Fruit fly (Drosophila melanogaster) whole organism, embryonic: ENCODE results near the gene CG9029.
A peak's percentile ranks its signal among the peaks of the same experiment; 100 is the strongest.

Experiments
- Blimp-1 ChIP-seq: fragments of 200-800 bp; sonication (Bioruptor generic); optimal IDR thresholded peaks from 3 replicates; lab custom pipeline; 2018; ENCODE audit warnings: missing biosample characterization, missing genetic modification characterization, mild to moderate bottlenecking, moderate library complexity, missing genetic modification reagents
- Bteb2 ChIP-seq: fragments of 200-800 bp; sonication (Bioruptor generic); optimal IDR thresholded peaks from 2 replicates; lab custom pipeline; 2016; ENCODE audit warnings: missing biosample characterization, missing genetic modification characterization
- CG10274 ChIP-seq: fragments of 200-800 bp; sonication (Bioruptor generic); optimal IDR thresholded peaks from 3 replicates; lab custom pipeline; 2017; ENCODE audit warnings: missing biosample characterization, mild to moderate bottlenecking, missing genetic modification characterization
- CG10565 ChIP-seq: fragments of 200-800 bp; sonication (Bioruptor generic); optimal IDR thresholded peaks from 3 replicates; lab custom pipeline; 2016; ENCODE audit warnings: missing biosample characterization, mild to moderate bottlenecking, missing genetic modification characterization
- CG12299 ChIP-seq: fragments of 200-800 bp; sonication (Bioruptor generic); optimal IDR thresholded peaks from 2 replicates; lab custom pipeline; 2018; ENCODE audit warnings: missing biosample characterization, mild to moderate bottlenecking, missing genetic modification characterization
- CG13123 ChIP-seq: fragments of 200-800 bp; sonication (Bioruptor generic); optimal IDR thresholded peaks from 2 replicates; lab custom pipeline; 2016; ENCODE audit warnings: missing biosample characterization, missing genetic modification characterization
- CG14014 ChIP-seq: fragments of 200-800 bp; sonication (Bioruptor generic); IDR thresholded peaks from 2 replicates; pipeline ENCODE4 v1.3.6; 2022; ENCODE audit warnings: missing biosample characterization, missing genetic modification characterization
- CG1647 ChIP-seq: fragments of 200-800 bp; sonication (Bioruptor generic); optimal IDR thresholded peaks from 3 replicates; lab custom pipeline; 2016; ENCODE audit warnings: missing biosample characterization, missing genetic modification characterization
- CG16779 ChIP-seq: fragments of 200-800 bp; sonication (Bioruptor generic); IDR thresholded peaks from 2 replicates; pipeline ENCODE4 v1.3.6; 2022; ENCODE audit warnings: missing biosample characterization, missing genetic modification characterization
- CG32532 ChIP-seq: fragments of 200-800 bp; sonication (Bioruptor generic); IDR thresholded peaks from 2 replicates; pipeline ENCODE4 v1.3.6; 2022; ENCODE audit warnings: missing biosample characterization, missing genetic modification characterization
- CG4617 ChIP-seq: fragments of 200-800 bp; sonication (Bioruptor generic); optimal IDR thresholded peaks from 3 replicates; lab custom pipeline; 2016; ENCODE audit warnings: missing biosample characterization, missing genetic modification characterization, borderline replicate concordance
- CG5953 ChIP-seq: fragments of 200-800 bp; sonication (Bioruptor generic); IDR thresholded peaks from 2 replicates; pipeline ENCODE4 v1.3.6; 2022; ENCODE audit warnings: missing biosample characterization, missing genetic modification characterization
- CG7271 ChIP-seq: fragments of 200-800 bp; sonication (Bioruptor generic); optimal IDR thresholded peaks from 2 replicates; lab custom pipeline; 2018; ENCODE audit warnings: missing biosample characterization, mild to moderate bottlenecking, missing genetic modification characterization, moderate library complexity
- CG7928 ChIP-seq: fragments of 200-800 bp; sonication (Bioruptor generic); optimal IDR thresholded peaks from 2 replicates; lab custom pipeline; 2017; ENCODE audit warnings: missing biosample characterization, mild to moderate bottlenecking, missing genetic modification characterization
- CG9215 ChIP-seq: fragments of 200-800 bp; sonication (Bioruptor generic); IDR thresholded peaks from 2 replicates; pipeline ENCODE4 v1.3.6; 2022; ENCODE audit warnings: missing biosample characterization, missing genetic modification characterization
- CTCF ChIP-seq: fragments of 200-800 bp; sonication (Bioruptor generic); optimal IDR thresholded peaks from 2 replicates; lab custom pipeline; 2017; ENCODE audit warnings: missing biosample characterization, mild to moderate bottlenecking, missing genetic modification characterization, moderate library complexity
- Elba2 ChIP-seq: fragments of 200-800 bp; sonication (Bioruptor generic); optimal IDR thresholded peaks from 3 replicates; lab custom pipeline; 2016; ENCODE audit warnings: missing biosample characterization, missing genetic modification characterization
- HLHmδ ChIP-seq: fragments of 200-800 bp; sonication (Bioruptor generic); optimal IDR thresholded peaks from 2 replicates; lab custom pipeline; 2018; ENCODE audit warnings: missing biosample characterization, mild to moderate bottlenecking, missing genetic modification characterization, moderate library complexity
- Hey ChIP-seq: fragments of 200-800 bp; sonication (Bioruptor generic); optimal IDR thresholded peaks from 3 replicates; lab custom pipeline; 2018; ENCODE audit warnings: missing biosample characterization, mild to moderate bottlenecking, missing genetic modification characterization
- Hr3 ChIP-seq: fragments of 200-800 bp; sonication (Bioruptor generic); optimal IDR thresholded peaks from 3 replicates; lab custom pipeline; 2016; ENCODE audit warnings: missing biosample characterization, missing genetic modification characterization
- Sox100B ChIP-seq: fragments of 200-800 bp; sonication (Bioruptor generic); optimal IDR thresholded peaks from 3 replicates; lab custom pipeline; 2018; ENCODE audit warnings: missing biosample characterization, mild to moderate bottlenecking, missing genetic modification characterization
- Sox102F ChIP-seq: fragments of 200-800 bp; sonication (Bioruptor generic); optimal IDR thresholded peaks from 2 replicates; lab custom pipeline; 2018; ENCODE audit warnings: missing biosample characterization, mild to moderate bottlenecking, missing genetic modification characterization, moderate library complexity
- Stat92E ChIP-seq, 3 experiments: fragments of >200 bp in 2 of 3; fragments of 200-800 bp in 1 of 3; sonication (Bioruptor generic) in 1 of 3; optimal IDR thresholded peaks; 2 replicates each; lab custom pipeline; 2017 to 2019; ENCODE audit warnings: missing biosample characterization in 3 of 3, missing genetic modification characterization in 3 of 3, mild to moderate bottlenecking in 1 of 3, moderate library complexity in 1 of 3
- Usf ChIP-seq: fragments of 200-800 bp; sonication (Bioruptor generic); optimal IDR thresholded peaks from 2 replicates; lab custom pipeline; 2017; ENCODE audit warnings: missing genotype, missing biosample characterization, missing genetic modification characterization
- ash1 ChIP-seq: fragments of 200-800 bp; sonication (Bioruptor generic); optimal IDR thresholded peaks from 2 replicates; lab custom pipeline; 2018; ENCODE audit warnings: missing biosample characterization, mild to moderate bottlenecking, missing genetic modification characterization
- bab2 ChIP-seq: fragments of 200-800 bp; sonication (Bioruptor generic); optimal IDR thresholded peaks from 2 replicates; lab custom pipeline; 2016; ENCODE audit warnings: missing biosample characterization, missing genetic modification characterization
- btn ChIP-seq: fragments of 200-800 bp; sonication (Bioruptor generic); optimal IDR thresholded peaks from 2 replicates; lab custom pipeline; 2016; ENCODE audit warnings: missing biosample characterization, missing genetic modification characterization
- caup ChIP-seq: fragments of 200-800 bp; sonication (Bioruptor generic); optimal IDR thresholded peaks from 3 replicates; lab custom pipeline; 2017; ENCODE audit warnings: missing biosample characterization, mild to moderate bottlenecking, missing genetic modification characterization, moderate library complexity; ENCODE audit not compliant: severe bottlenecking
- chinmo ChIP-seq: fragments of 200-800 bp; sonication (Bioruptor generic); IDR thresholded peaks from 4 replicates; pipeline ENCODE4 v1.3.6; 2022; ENCODE audit warnings: missing biosample characterization, missing genetic modification characterization; ENCODE audit not compliant: partially characterized antibody
- corto ChIP-seq: fragments of 200-800 bp; sonication (Bioruptor generic); optimal IDR thresholded peaks from 2 replicates; lab custom pipeline; 2016; ENCODE audit warnings: missing biosample characterization, mild to moderate bottlenecking, missing genetic modification characterization, moderate library complexity
- crp ChIP-seq, 2 experiments: fragments of 200-800 bp; sonication (Bioruptor generic); optimal IDR thresholded peaks; 2 replicates in 1 of 2; 3 replicates in 1 of 2; lab custom pipeline; 2017; ENCODE audit warnings: missing biosample characterization in 2 of 2, missing genetic modification characterization in 2 of 2, mild to moderate bottlenecking in 1 of 2, moderate library complexity in 1 of 2
- danr ChIP-seq: fragments of 200-800 bp; sonication (Bioruptor generic); IDR thresholded peaks from 2 replicates; pipeline ENCODE4 v1.3.6; 2022; ENCODE audit warnings: missing biosample characterization, missing genetic modification characterization
- esg ChIP-seq: fragments of 200-800 bp; sonication (Bioruptor generic); conservative IDR thresholded peaks from 2 replicates; pipeline ENCODE4 v1.3.6; 2022; ENCODE audit warnings: missing biosample characterization, missing genetic modification characterization
- fd3F ChIP-seq: fragments of 200-800 bp; sonication (Bioruptor generic); optimal IDR thresholded peaks from 2 replicates; lab custom pipeline; 2018; ENCODE audit warnings: missing biosample characterization, mild to moderate bottlenecking, missing genetic modification characterization, moderate library complexity
- gcm2 ChIP-seq: fragments of 200-800 bp; sonication (Bioruptor generic); optimal IDR thresholded peaks from 2 replicates; lab custom pipeline; 2016; ENCODE audit warnings: missing biosample characterization, missing genetic modification characterization
- gro ChIP-seq: fragments of 200-800 bp; sonication (Bioruptor generic); optimal IDR thresholded peaks from 2 replicates; lab custom pipeline; 2016; ENCODE audit warnings: missing biosample characterization, missing genetic modification characterization
- hbn ChIP-seq: fragments of 200-800 bp; sonication (Bioruptor generic); IDR thresholded peaks from 2 replicates; pipeline ENCODE4 v1.3.6; 2022; ENCODE audit warnings: missing biosample characterization, missing genetic modification characterization; ENCODE audit not compliant: partially characterized antibody
- insv ChIP-seq, 2 experiments: fragments of 200-800 bp; sonication (Bioruptor generic); optimal IDR thresholded peaks; 3 replicates each; lab custom pipeline; 2016 to 2018; ENCODE audit warnings: missing biosample characterization in 2 of 2, missing genetic modification characterization in 2 of 2
- nau ChIP-seq: fragments of 200-800 bp; sonication (Bioruptor generic); optimal IDR thresholded peaks from 3 replicates; lab custom pipeline; 2017; ENCODE audit warnings: missing biosample characterization, mild to moderate bottlenecking, missing genetic modification characterization, missing genetic modification reagents
- nerfin-1 ChIP-seq: fragments of 200-800 bp; sonication (Bioruptor generic); optimal IDR thresholded peaks from 3 replicates; lab custom pipeline; 2019; ENCODE audit warnings: missing biosample characterization, mild to moderate bottlenecking, missing genetic modification characterization, moderate library complexity
- phol ChIP-seq: fragments of 200-800 bp; sonication (Bioruptor generic); optimal IDR thresholded peaks from 3 replicates; lab custom pipeline; 2018; ENCODE audit warnings: missing biosample characterization, mild to moderate bottlenecking, missing genetic modification characterization, moderate library complexity
- pnt ChIP-seq: fragments of 200-800 bp; sonication (Bioruptor generic); optimal IDR thresholded peaks from 3 replicates; lab custom pipeline; 2016; ENCODE audit warnings: missing biosample characterization, missing genetic modification characterization
- scrt ChIP-seq: fragments of 200-800 bp; sonication (Bioruptor generic); optimal IDR thresholded peaks from 2 replicates; lab custom pipeline; 2018; ENCODE audit warnings: missing biosample characterization, mild to moderate bottlenecking, missing genetic modification characterization, moderate library complexity
- sens-2 ChIP-seq: fragments of 200-800 bp; sonication (Bioruptor generic); IDR thresholded peaks from 2 replicates; pipeline ENCODE4 v1.3.6; 2022; ENCODE audit warnings: missing biosample characterization, missing genetic modification characterization
- shn ChIP-seq: fragments of 200-800 bp; sonication (Bioruptor generic); optimal IDR thresholded peaks from 3 replicates; lab custom pipeline; 2016; ENCODE audit warnings: missing biosample characterization, missing genetic modification characterization
- slp2 ChIP-seq: fragments of 200-800 bp; sonication (Bioruptor generic); optimal IDR thresholded peaks from 2 replicates; lab custom pipeline; 2016; ENCODE audit warnings: missing biosample characterization, missing genetic modification characterization
- sug ChIP-seq: fragments of 200-800 bp; optimal IDR thresholded peaks from 2 replicates; lab custom pipeline; 2019; ENCODE audit warnings: missing biosample characterization, mild to moderate bottlenecking, missing genetic modification characterization, moderate library complexity

The CG9029 gene

DNA sequence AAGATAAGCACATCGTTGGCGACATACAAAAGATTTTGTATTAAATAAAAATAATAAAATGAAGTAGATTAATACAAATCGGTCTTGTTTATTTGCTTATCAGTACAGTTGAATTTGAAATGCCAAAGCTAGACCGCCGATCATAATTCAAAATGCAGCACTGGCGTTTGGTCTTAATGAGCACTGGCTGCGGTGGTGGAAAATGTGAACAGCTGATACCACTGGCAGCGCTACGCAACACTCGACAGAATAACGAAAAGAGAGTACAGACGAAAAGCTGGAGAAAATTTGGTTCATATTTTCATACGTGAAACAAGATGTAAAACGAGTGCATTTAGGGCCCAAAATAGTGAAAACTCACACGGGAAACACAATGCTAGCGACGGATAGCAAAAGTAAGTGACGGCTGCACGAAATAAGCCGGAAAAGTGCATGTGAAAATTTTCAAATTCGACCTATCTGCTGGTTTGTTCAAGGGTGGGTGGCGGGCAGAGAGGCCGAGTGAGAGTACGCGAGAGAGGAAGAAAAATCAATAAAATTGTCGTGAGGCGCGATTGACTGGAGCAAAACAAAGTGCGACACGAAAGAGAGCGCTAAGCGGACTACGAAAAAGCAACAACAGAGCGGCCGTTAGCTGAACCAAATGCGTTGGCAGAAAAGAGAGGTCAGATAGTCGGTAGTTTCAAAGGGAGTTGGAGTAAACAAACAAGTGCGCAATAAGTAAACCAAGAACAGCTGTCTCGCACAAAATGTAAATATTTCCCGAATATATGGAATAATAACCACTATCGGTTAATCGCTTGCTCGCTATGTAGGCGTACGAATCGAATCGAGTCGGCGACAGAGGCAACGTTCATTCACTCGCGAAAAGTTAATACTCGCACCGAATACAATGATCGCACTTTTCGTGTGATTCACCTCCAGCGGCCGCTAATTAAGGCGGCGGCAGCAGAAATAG lies 21.4 kb downstream of the CG9029 start, which contains the start of gene bchs (continued):
- no peak for TF ChIP-seq fd3F (GFP tag; lab: Kevin White, UChicago)
- TF ChIP-seq gcm2 (GFP tag; lab: Kevin White, UChicago) = peak; percentile 57
- TF ChIP-seq phol (tag; lab: Kevin White, UChicago) = peak; percentile 13
- peak in 1 of 2 experiments; percentile 68 for TF ChIP-seq insv (GFP tag; optimal IDR thresholded peaks at IDR 0.05; lab: Kevin White, UChicago)
- TF ChIP-seq pnt (GFP tag; lab: Kevin White, UChicago) = peak; percentile 78
- no peak for TF ChIP-seq Stat92E (GFP tag; optimal IDR thresholded peaks at IDR 0.05; lab: Kevin White, UChicago)
- no peak for TF ChIP-seq CG9215
- TF ChIP-seq CG10274 = peak; percentile 75
- no peak for TF ChIP-seq gro (GFP tag; lab: Kevin White, UChicago)
- TF ChIP-seq CG13123 (GFP tag; lab: Kevin White, UChicago) = peak; percentile 91
- peak; percentile 96 for TF ChIP-seq caup
- peak; percentile 86 for TF ChIP-seq shn (GFP tag; lab: Kevin White, UChicago)
- TF ChIP-seq corto (GFP tag; lab: Kevin White, UChicago) = no peak
- peak; percentile 12 for TF ChIP-seq Hr3
- TF ChIP-seq CG16779 (GFP tag; lab: Robert Waterston, UW) = peak; percentile 64; the same call in 1 of the 2 replicates
- peak; percentile 85 for TF ChIP-seq btn (GFP tag; lab: Kevin White, UChicago)
- TF ChIP-seq CG32532 (GFP tag; lab: Robert Waterston, UW) = peak; percentile 42; the same call in 1 of the 2 replicates
- peak; percentile 79 for TF ChIP-seq Bteb2 (GFP tag; lab: Kevin White, UChicago)
- peak; percentile 60 for TF ChIP-seq CTCF (GFP tag; lab: Kevin White, UChicago)
- peak; percentile 92 for TF ChIP-seq Elba2
- TF ChIP-seq sens-2 (GFP tag; lab: Robert Waterston, UW) = peak; percentile 68; the same call in 1 of the 2 replicates
- peak; percentile 84 for TF ChIP-seq Blimp-1
- peak; percentile 89 for TF ChIP-seq scrt (GFP tag; lab: Kevin White, UChicago)
- TF ChIP-seq danr = peak; percentile 63; the same call in 1 of the 2 replicates
- peak; percentile 89 for TF ChIP-seq bab2 (GFP tag; lab: Kevin White, UChicago)
- TF ChIP-seq CG10565 (GFP tag; lab: Kevin White, UChicago) = peak; percentile 39
- peak; percentile 86 for TF ChIP-seq nerfin-1 (tag; lab: Kevin White, UChicago)
- TF ChIP-seq CG7271 (tag; lab: Kevin White, UChicago) = peak; percentile 24
- peak; percentile 87 for TF ChIP-seq ash1 (GFP tag; lab: Kevin White, UChicago)
- peak; percentile 10 for TF ChIP-seq CG4617 (GFP tag; lab: Kevin White, UChicago)
- TF ChIP-seq nau (GFP tag; lab: Kevin White, UChicago) = no peak
- TF ChIP-seq crp (GFP tag; optimal IDR thresholded peaks at IDR 0.05; lab: Kevin White, UChicago) = peak; percentile 67 to 96
- peak; percentile 96 for TF ChIP-seq HLHmδ (GFP tag; lab: Kevin White, UChicago)
- TF ChIP-seq slp2 (GFP tag; lab: Kevin White, UChicago) = peak; percentile 64
- TF ChIP-seq CG12299 (tag; lab: Kevin White, UChicago) = peak; percentile 91
- TF ChIP-seq CG14014 (GFP tag; lab: Robert Waterston, UW) = peak; percentile 76; the same call in 1 of the 2 replicates
- 0 out of 4 replicates have a peak, but pooled peaks have one; percentile 69 for TF ChIP-seq chinmo
- TF ChIP-seq CG7928 (GFP tag; lab: Kevin White, UChicago) = peak; percentile 67
- TF ChIP-seq Sox102F (GFP tag; lab: Kevin White, UChicago) = peak; percentile 81
- TF ChIP-seq CG5953 (GFP tag; lab: Robert Waterston, UW) = peak; percentile 80
- no peak for TF ChIP-seq esg (GFP tag; lab: Robert Waterston, UW)
- no peak for TF ChIP-seq Usf
- TF ChIP-seq Hey (tag; lab: Kevin White, UChicago) = peak; percentile 92
- no peak for TF ChIP-seq Sox100B (GFP tag; lab: Kevin White, UChicago)
- peak; percentile 73 for TF ChIP-seq CG1647 (GFP tag; lab: Kevin White, UChicago)
- no peak for TF ChIP-seq hbn (GFP tag; lab: Robert Waterston, UW)
- no peak for TF ChIP-seq sug (tag; lab: Kevin White, UChicago)
